Worm (Caenorhabditis elegans) whole organism, young adult: ENCODE results near the gene gcy-33.

ENCODE experiments used
- B0035.1 ChIP-seq: sonication (generic microtip); optimal IDR thresholded peaks from 2 replicates; lab custom pipeline; 2016; ENCODE audit warnings: missing genetic modification characterization, mild to moderate bottlenecking, missing compliant biosample characterization, missing genotype, missing genetic modification reagents
- B0261.1 ChIP-seq: sonication (generic microtip); optimal IDR thresholded peaks from 2 replicates; lab custom pipeline; 2016; ENCODE audit warnings: mild to moderate bottlenecking, missing genetic modification characterization, moderate library complexity, missing compliant biosample characterization
- B0336.3 ChIP-seq: fragments of 200-800 bp; sonication (Bioruptor generic); IDR thresholded peaks from 2 replicates; pipeline ENCODE4 v1.3.6; 2022; ENCODE audit warnings: missing genetic modification characterization, missing compliant biosample characterization
- C06A6.2 ChIP-seq: fragments of 200-800 bp; sonication (Bioruptor generic); conservative IDR thresholded peaks from 2 replicates; pipeline ENCODE4 v1.3.6; 2022; ENCODE audit warnings: missing genetic modification characterization, missing compliant biosample characterization
- F10E7.11 ChIP-seq: sonication (generic microtip); optimal IDR thresholded peaks from 2 replicates; lab custom pipeline; 2017; ENCODE audit warnings: mild to moderate bottlenecking, missing genetic modification characterization, moderate library complexity, missing compliant biosample characterization
- F22D6.2 ChIP-seq: sonication (generic microtip); optimal IDR thresholded peaks from 2 replicates; lab custom pipeline; 2016; ENCODE audit warnings: mild to moderate bottlenecking, missing genetic modification characterization, missing compliant biosample characterization
- F23B12.7 ChIP-seq: sonication (generic microtip); optimal IDR thresholded peaks from 2 replicates; lab custom pipeline; 2017; ENCODE audit warnings: missing genetic modification characterization, mild to moderate bottlenecking, missing compliant biosample characterization, antibody characterized with exemption, moderate library complexity; ENCODE audit not compliant: insufficient read depth
- F33H1.4 ChIP-seq: fragments of 200-800 bp; sonication (Bioruptor generic); IDR thresholded peaks from 2 replicates; pipeline ENCODE4 v1.3.6; 2022; ENCODE audit warnings: missing genetic modification reagents, missing genetic modification characterization, missing compliant biosample characterization
- F37B4.10 ChIP-seq: fragments of 200-800 bp; sonication (Bioruptor generic); IDR thresholded peaks from 2 replicates; pipeline ENCODE4 v1.3.6; 2022; ENCODE audit warnings: missing genetic modification characterization, missing compliant biosample characterization
- F55B11.4 ChIP-seq: sonication (generic microtip); optimal IDR thresholded peaks from 2 replicates; lab custom pipeline; 2016; ENCODE audit warnings: missing compliant biosample characterization, missing genetic modification characterization, borderline replicate concordance; ENCODE audit not compliant: insufficient read depth
- K12H6.12 ChIP-seq: fragments of 200-800 bp; sonication (Bioruptor generic); optimal IDR thresholded peaks from 2 replicates; lab custom pipeline; 2018; ENCODE audit warnings: mild to moderate bottlenecking, missing genetic modification characterization, missing compliant biosample characterization
- T07F8.4 ChIP-seq: sonication (generic microtip); optimal IDR thresholded peaks from 2 replicates; lab custom pipeline; 2016; ENCODE audit warnings: mild to moderate bottlenecking, missing genetic modification characterization, moderate library complexity, missing compliant biosample characterization
- T26A5.8 ChIP-seq: sonication (generic microtip); optimal IDR thresholded peaks from 2 replicates; lab custom pipeline; 2016; ENCODE audit warnings: missing genetic modification characterization, missing compliant biosample characterization
- Y53F4B.3 ChIP-seq: fragments of 200-800 bp; sonication (Bioruptor generic); IDR thresholded peaks from 2 replicates; pipeline ENCODE4 v1.3.6; 2022; ENCODE audit warnings: missing genetic modification reagents, missing genetic modification characterization, missing compliant biosample characterization
- Y79H2A.3 ChIP-seq: fragments of 200-800 bp; sonication (Bioruptor generic); conservative IDR thresholded peaks from 2 replicates; pipeline ENCODE4 v1.3.6; 2022; ENCODE audit warnings: missing genetic modification reagents, missing genetic modification characterization, missing compliant biosample characterization
- Y95B8A.8 ChIP-seq: fragments of 200-800 bp; sonication (Bioruptor generic); IDR thresholded peaks from 2 replicates; pipeline ENCODE4 v1.3.6; 2022; ENCODE audit warnings: missing genetic modification reagents, missing genetic modification characterization, missing compliant biosample characterization
- ZK185.1 ChIP-seq: sonication (generic microtip); optimal IDR thresholded peaks from 2 replicates; lab custom pipeline; 2016; ENCODE audit warnings: mild to moderate bottlenecking, missing genetic modification characterization, missing compliant biosample characterization; ENCODE audit not compliant: poor library complexity, severe bottlenecking
- akir-1 ChIP-seq: fragments of 200-800 bp; sonication (Bioruptor generic); optimal IDR thresholded peaks from 2 replicates; lab custom pipeline; 2018; ENCODE audit warnings: mild to moderate bottlenecking, missing genetic modification characterization, moderate library complexity, missing compliant biosample characterization
- aptf-3 ChIP-seq: fragments of 200-800 bp; sonication (Bioruptor generic); IDR thresholded peaks from 2 replicates; pipeline ENCODE4 v1.3.6; 2022; ENCODE audit warnings: missing genetic modification characterization, missing compliant biosample characterization
- attf-6 ChIP-seq: fragments of 200-800 bp; sonication (Bioruptor generic); IDR thresholded peaks from 2 replicates; pipeline ENCODE4 v1.3.6; 2022; ENCODE audit warnings: missing genetic modification reagents, missing genetic modification characterization, missing compliant biosample characterization
- bed-1 ChIP-seq: fragments of 200-800 bp; sonication (Bioruptor generic); IDR thresholded peaks from 2 replicates; pipeline ENCODE4 v1.3.6; 2022; ENCODE audit warnings: missing genetic modification reagents, missing genetic modification characterization, missing compliant biosample characterization
- bed-2 ChIP-seq: fragments of 200-800 bp; sonication (Bioruptor generic); IDR thresholded peaks from 2 replicates; pipeline ENCODE4 v1.3.6; 2022; ENCODE audit warnings: missing genetic modification reagents, missing genetic modification characterization, missing compliant biosample characterization
- ceh-27 ChIP-seq: fragments of 200-800 bp; sonication (Bioruptor generic); optimal IDR thresholded peaks from 2 replicates; lab custom pipeline; 2018; ENCODE audit warnings: mild to moderate bottlenecking, missing genetic modification characterization, moderate library complexity, missing compliant biosample characterization
- ceh-40 ChIP-seq: fragments of 200-800 bp; sonication (Bioruptor generic); IDR thresholded peaks from 2 replicates; pipeline ENCODE4 v1.3.6; 2022; ENCODE audit warnings: missing genetic modification characterization, missing compliant biosample characterization
- ceh-79 ChIP-seq: sonication (generic microtip); optimal IDR thresholded peaks from 2 replicates; lab custom pipeline; 2017; ENCODE audit warnings: mild to moderate bottlenecking, missing genetic modification characterization, missing compliant biosample characterization
- chd-7 ChIP-seq: sonication (generic microtip); optimal IDR thresholded peaks from 2 replicates; lab custom pipeline; 2016; ENCODE audit warnings: mild to moderate bottlenecking, missing genetic modification characterization, moderate library complexity, missing compliant biosample characterization
- dpff-1 ChIP-seq: sonication (generic microtip); optimal IDR thresholded peaks from 2 replicates; lab custom pipeline; 2017; ENCODE audit warnings: mild to moderate bottlenecking, missing genetic modification characterization, missing compliant biosample characterization
- dpl-1 ChIP-seq: fragments of 150-350 bp; optimal IDR thresholded peaks from 2 replicates; lab custom pipeline; 2014; ENCODE audit warnings: missing biosample characterization, missing genetic modification reagents, missing genetic modification characterization
- egrh-3 ChIP-seq: fragments of 200-800 bp; sonication (Bioruptor generic); IDR thresholded peaks from 2 replicates; pipeline ENCODE4 v1.3.6; 2022; ENCODE audit warnings: missing genetic modification reagents, missing genetic modification characterization, missing compliant biosample characterization
- ekl-4 ChIP-seq: fragments of 200-800 bp; sonication (Bioruptor generic); IDR thresholded peaks from 2 replicates; pipeline ENCODE4 v1.3.6; 2022; ENCODE audit warnings: missing genetic modification reagents, missing genetic modification characterization, missing compliant biosample characterization
- gei-17 ChIP-seq: fragments of 200-800 bp; sonication (Bioruptor generic); optimal IDR thresholded peaks from 2 replicates; lab custom pipeline; 2018; ENCODE audit warnings: mild to moderate bottlenecking, missing genetic modification characterization, missing compliant biosample characterization
- hrde-1 ChIP-seq: sonication (generic microtip); optimal IDR thresholded peaks from 2 replicates; lab custom pipeline; 2016; ENCODE audit warnings: missing genetic modification characterization, mild to moderate bottlenecking, missing compliant biosample characterization, moderate library complexity, missing genotype, missing genetic modification reagents, borderline replicate concordance
- lag-1 ChIP-seq: fragments of 200-800 bp; sonication (Bioruptor generic); IDR thresholded peaks from 2 replicates; pipeline ENCODE4 v1.3.6; 2022; ENCODE audit warnings: missing genetic modification reagents, missing genetic modification characterization, missing compliant biosample characterization
- let-526 ChIP-seq: fragments of 200-800 bp; sonication (Bioruptor generic); IDR thresholded peaks from 2 replicates; pipeline ENCODE4 v1.3.6; 2022; ENCODE audit warnings: missing genetic modification reagents, missing genetic modification characterization, missing compliant biosample characterization
- lin-54 ChIP-seq: fragments of 200-800 bp; sonication (Bioruptor generic); optimal IDR thresholded peaks from 2 replicates; lab custom pipeline; 2018; ENCODE audit warnings: mild to moderate bottlenecking, missing genetic modification characterization, missing compliant biosample characterization
- lsl-1 ChIP-seq: fragments of 200-800 bp; sonication (Bioruptor generic); optimal IDR thresholded peaks from 2 replicates; lab custom pipeline; 2018; ENCODE audit warnings: mild to moderate bottlenecking, missing genetic modification characterization, moderate library complexity, missing compliant biosample characterization
- madf-3 ChIP-seq: fragments of 200-800 bp; sonication (Bioruptor generic); IDR thresholded peaks from 2 replicates; pipeline ENCODE4 v1.3.6; 2022; ENCODE audit warnings: missing genetic modification reagents, missing genetic modification characterization, missing compliant biosample characterization
- madf-6 ChIP-seq: fragments of 200-800 bp; sonication (Bioruptor generic); IDR thresholded peaks from 2 replicates; pipeline ENCODE4 v1.3.6; 2022; ENCODE audit warnings: missing genetic modification reagents, missing genetic modification characterization, missing compliant biosample characterization
- madf-8 ChIP-seq: fragments of 200-800 bp; sonication (Bioruptor generic); conservative IDR thresholded peaks from 2 replicates; pipeline ENCODE4 v1.3.6; 2022; ENCODE audit warnings: missing genetic modification reagents, missing genetic modification characterization, missing compliant biosample characterization
- mes-4 ChIP-seq: sonication (generic microtip); optimal IDR thresholded peaks from 2 replicates; lab custom pipeline; 2016; ENCODE audit warnings: missing genotype, missing genetic modification characterization, missing compliant biosample characterization
- mxl-1 ChIP-seq: sonication (generic microtip); optimal IDR thresholded peaks from 2 replicates; lab custom pipeline; 2016; ENCODE audit warnings: missing genetic modification characterization, missing compliant biosample characterization
- nfya-2 ChIP-seq: fragments of 200-800 bp; sonication (Bioruptor generic); IDR thresholded peaks from 2 replicates; pipeline ENCODE4 v1.3.6; 2022; ENCODE audit warnings: missing genetic modification reagents, missing genetic modification characterization, missing compliant biosample characterization
- nfyb-1 ChIP-seq: fragments of 200-800 bp; sonication (Bioruptor generic); IDR thresholded peaks from 2 replicates; pipeline ENCODE4 v1.3.6; 2022; ENCODE audit warnings: missing genetic modification reagents, missing genetic modification characterization, missing compliant biosample characterization
- pha-4 ChIP-seq: fragments of 150-350 bp; sonication (generic microtip); optimal IDR thresholded peaks from 2 replicates; lab custom pipeline; 2014; ENCODE audit warnings: missing biosample characterization, missing genetic modification reagents, missing genetic modification characterization
- somi-1 ChIP-seq: fragments of 200-800 bp; sonication (Bioruptor generic); optimal IDR thresholded peaks from 2 replicates; lab custom pipeline; 2018; ENCODE audit warnings: mild to moderate bottlenecking, missing genetic modification characterization, missing compliant biosample characterization
- xnd-1 ChIP-seq: sonication (generic microtip); optimal IDR thresholded peaks from 2 replicates; lab custom pipeline; 2016; ENCODE audit warnings: missing genotype, missing genetic modification reagents, missing genetic modification characterization, missing compliant biosample characterization
- ztf-22 ChIP-seq: fragments of 200-800 bp; sonication (Bioruptor generic); optimal IDR thresholded peaks from 2 replicates; lab custom pipeline; 2018; ENCODE audit warnings: mild to moderate bottlenecking, missing genetic modification characterization, moderate library complexity, missing compliant biosample characterization
- ztf-25 ChIP-seq: fragments of 200-800 bp; sonication (Bioruptor generic); IDR thresholded peaks from 2 replicates; pipeline ENCODE4 v1.3.6; 2022; ENCODE audit warnings: missing genetic modification reagents, missing genetic modification characterization, missing compliant biosample characterization
- ztf-28 ChIP-seq: fragments of 200-800 bp; sonication (Bioruptor generic); IDR thresholded peaks from 2 replicates; pipeline ENCODE4 v1.3.6; 2022; ENCODE audit warnings: missing genetic modification reagents, missing genetic modification characterization, missing compliant biosample characterization
- ztf-6 ChIP-seq: fragments of 200-800 bp; sonication (Bioruptor generic); IDR thresholded peaks from 2 replicates; pipeline ENCODE4 v1.3.6; 2022; ENCODE audit warnings: missing genetic modification reagents, missing genetic modification characterization, missing compliant biosample characterization

The gcy-33 gene

ce11 chrV:12024273-12024672 lies 22.7 kb upstream of the gcy-33 start (continued):
- TF ChIP-seq B0261.1 (tag; lab: Kevin White, UChicago), result no peak
- no peak for TF ChIP-seq madf-6 (GFP tag; lab: Robert Waterston, UW)
- TF ChIP-seq F22D6.2 (tag; lab: Kevin White, UChicago), result no peak
- no peak for TF ChIP-seq lag-1 (GFP tag; lab: Robert Waterston, UW)
- no peak for TF ChIP-seq aptf-3 (GFP tag; lab: Robert Waterston, UW)
- no peak for TF ChIP-seq F10E7.11 (tag; lab: Kevin White, UChicago)
- TF ChIP-seq nfyb-1 (GFP tag; lab: Robert Waterston, UW), result 0 out of 2 replicates have a peak, but pooled peaks have one; percentile 57
- TF ChIP-seq chd-7 (tag; lab: Kevin White, UChicago), result no peak
- no peak for TF ChIP-seq madf-8
- no peak for TF ChIP-seq F33H1.4
- TF ChIP-seq xnd-1 (tag; lab: Kevin White, UChicago), result no peak
- no peak for TF ChIP-seq F37B4.10 (GFP tag; lab: Robert Waterston, UW)
- TF ChIP-seq bed-1 (GFP tag; lab: Robert Waterston, UW), result no peak
- TF ChIP-seq dpl-1 (GFP tag; lab: Kevin White, UChicago), result no peak
- TF ChIP-seq let-526 (GFP tag; lab: Robert Waterston, UW), result no peak
- TF ChIP-seq mes-4 (tag; lab: Kevin White, UChicago), result no peak
- peak; percentile 26 for TF ChIP-seq somi-1 (GFP tag; lab: Kevin White, UChicago)
- no peak for TF ChIP-seq pha-4 (tag; lab: Kevin White, UChicago)
- TF ChIP-seq bed-2 (GFP tag; lab: Robert Waterston, UW), result no peak
- TF ChIP-seq ztf-22, result no peak
- no peak for TF ChIP-seq lin-54 (GFP tag; lab: Kevin White, UChicago)
- TF ChIP-seq ZK185.1, result no peak
- no peak for TF ChIP-seq attf-6 (GFP tag; lab: Robert Waterston, UW)
- peak; percentile 14 for TF ChIP-seq ceh-27
- TF ChIP-seq T26A5.8 (tag; lab: Kevin White, UChicago), result no peak
- TF ChIP-seq madf-3 (GFP tag; lab: Robert Waterston, UW), result no peak
- TF ChIP-seq ztf-25 (GFP tag; lab: Robert Waterston, UW), result 0 out of 2 replicates have a peak, but pooled peaks have one; percentile 7
- no peak for TF ChIP-seq Y95B8A.8
- TF ChIP-seq dpff-1 (tag; lab: Kevin White, UChicago), result no peak
- no peak for TF ChIP-seq ceh-40
- no peak for TF ChIP-seq F23B12.7 (tag; lab: Kevin White, UChicago)
- TF ChIP-seq Y53F4B.3 (GFP tag; lab: Robert Waterston, UW), result no peak
- no peak for TF ChIP-seq T07F8.4 (tag; lab: Kevin White, UChicago)
- TF ChIP-seq hrde-1 (tag; lab: Kevin White, UChicago), result no peak
- no peak for TF ChIP-seq Y79H2A.3
- no peak for TF ChIP-seq lsl-1 (GFP tag; lab: Kevin White, UChicago)
- TF ChIP-seq mxl-1 (tag; lab: Kevin White, UChicago), result no peak
- TF ChIP-seq ztf-28 (GFP tag; lab: Robert Waterston, UW), result 0 out of 2 replicates have a peak, but pooled peaks have one; percentile 37
- 0 out of 2 replicates have a peak, but pooled peaks have one; percentile 42 for TF ChIP-seq B0336.3 (GFP tag; lab: Robert Waterston, UW)
- TF ChIP-seq ekl-4 (GFP tag; lab: Robert Waterston, UW), result no peak
- TF ChIP-seq nfya-2 (GFP tag; lab: Robert Waterston, UW), result no peak
- TF ChIP-seq B0035.1 (tag; lab: Kevin White, UChicago), result no peak
- TF ChIP-seq gei-17 (GFP tag; lab: Kevin White, UChicago), result no peak
- TF ChIP-seq K12H6.12, result peak; percentile 49
- no peak for TF ChIP-seq F55B11.4 (tag; lab: Kevin White, UChicago)
- TF ChIP-seq akir-1 (GFP tag; lab: Kevin White, UChicago), result no peak
- no peak for TF ChIP-seq ceh-79 (tag; lab: Kevin White, UChicago)
- TF ChIP-seq C06A6.2, result 0 out of 2 replicates have a peak, but pooled peaks have one; percentile 12
- peak; percentile 93 for TF ChIP-seq egrh-3 (GFP tag; lab: Robert Waterston, UW)
- no peak for TF ChIP-seq ztf-6 (GFP tag; lab: Robert Waterston, UW)
